Worm (Caenorhabditis elegans) whole organism, late embryonic: ENCODE results near the gene T23D5.8.
"Not testable (repeated sequence)": the region's sequence is repeated elsewhere in the genome, so short reads cannot be mapped to it uniquely, and the experiment has no call there.

Source experiments
- C08G9.2 ChIP-seq: sonication (generic microtip); optimal IDR thresholded peaks from 2 replicates; lab custom pipeline; 2016; ENCODE audit warnings: mild to moderate bottlenecking, missing genetic modification characterization, moderate library complexity, missing compliant biosample characterization
- F13H6.1 ChIP-seq: sonication (generic microtip); optimal IDR thresholded peaks from 2 replicates; lab custom pipeline; 2016; ENCODE audit warnings: missing genetic modification characterization, missing compliant biosample characterization
- K02D7.2 ChIP-seq: sonication (generic microtip); optimal IDR thresholded peaks from 2 replicates; lab custom pipeline; 2017; ENCODE audit warnings: mild to moderate bottlenecking, missing genetic modification characterization, missing compliant biosample characterization
- K09A11.1 ChIP-seq: sonication (generic microtip); optimal IDR thresholded peaks from 2 replicates; lab custom pipeline; 2017; ENCODE audit warnings: antibody characterized with exemption, mild to moderate bottlenecking, missing genetic modification characterization, missing compliant biosample characterization; ENCODE audit not compliant: insufficient read depth
- T23F11.4 ChIP-seq: fragments of 200-800 bp; sonication (Bioruptor generic); optimal IDR thresholded peaks from 2 replicates; lab custom pipeline; 2018; ENCODE audit warnings: mild to moderate bottlenecking, missing genetic modification characterization, missing compliant biosample characterization
- Y22D7AL.16 ChIP-seq: sonication (generic microtip); optimal IDR thresholded peaks from 2 replicates; lab custom pipeline; 2016; ENCODE audit warnings: missing genetic modification characterization, missing compliant biosample characterization
- ceh-22 ChIP-seq: sonication (generic microtip); optimal IDR thresholded peaks from 2 replicates; lab custom pipeline; 2017; ENCODE audit warnings: missing biosample characterization, missing genetic modification characterization
- ceh-31 ChIP-seq: sonication (generic microtip); optimal IDR thresholded peaks from 2 replicates; lab custom pipeline; 2016; ENCODE audit warnings: missing genetic modification characterization, missing compliant biosample characterization
- ceh-45 ChIP-seq: fragments of 200-800 bp; sonication (Bioruptor generic); IDR thresholded peaks from 2 replicates; pipeline ENCODE4 v1.3.6; 2022; ENCODE audit warnings: missing genetic modification reagents, missing genetic modification characterization, missing compliant biosample characterization
- ceh-48 ChIP-seq: sonication (generic microtip); optimal IDR thresholded peaks from 2 replicates; lab custom pipeline; 2016; ENCODE audit warnings: missing genetic modification characterization, inconsistent platforms, missing compliant biosample characterization
- ceh-6 ChIP-seq: fragments of 200-800 bp; sonication (Bioruptor generic); optimal IDR thresholded peaks from 2 replicates; lab custom pipeline; 2018; ENCODE audit warnings: mild to moderate bottlenecking, missing genetic modification characterization, missing compliant biosample characterization
- ceh-9 ChIP-seq: sonication (generic microtip); optimal IDR thresholded peaks from 2 replicates; lab custom pipeline; 2016; ENCODE audit warnings: mild to moderate bottlenecking, missing genetic modification characterization, inconsistent platforms, missing compliant biosample characterization
- eyg-1 ChIP-seq: sonication (generic microtip); optimal IDR thresholded peaks from 2 replicates; lab custom pipeline; 2016; ENCODE audit warnings: missing genotype, missing genetic modification characterization, missing compliant biosample characterization
- fkh-10 ChIP-seq: fragments of 150-350 bp; optimal IDR thresholded peaks from 2 replicates; lab custom pipeline; 2014; ENCODE audit warnings: missing biosample characterization, missing genetic modification reagents, missing genetic modification characterization
- gmeb-2 ChIP-seq: sonication (generic microtip); optimal IDR thresholded peaks from 2 replicates; lab custom pipeline; 2016; ENCODE audit warnings: missing genetic modification characterization, inconsistent platforms, missing compliant biosample characterization
- hlh-6 ChIP-seq: sonication (generic microtip); optimal IDR thresholded peaks from 2 replicates; lab custom pipeline; 2016; ENCODE audit warnings: missing genotype, missing genetic modification characterization, missing compliant biosample characterization
- hlh-8 ChIP-seq: sonication (generic microtip); optimal IDR thresholded peaks from 2 replicates; lab custom pipeline; 2016; ENCODE audit warnings: missing genotype, missing genetic modification characterization, missing compliant biosample characterization
- madf-2 ChIP-seq: sonication (generic microtip); optimal IDR thresholded peaks from 2 replicates; lab custom pipeline; 2017; ENCODE audit warnings: missing genetic modification characterization, missing compliant biosample characterization
- nhr-11 ChIP-seq: fragments of 150-350 bp; optimal IDR thresholded peaks from 2 replicates; lab custom pipeline; 2014; ENCODE audit warnings: missing biosample characterization, missing genetic modification characterization
- nhr-232 ChIP-seq: sonication (generic microtip); optimal IDR thresholded peaks from 2 replicates; lab custom pipeline; 2016; ENCODE audit warnings: missing genetic modification characterization, missing compliant biosample characterization
- npax-4 ChIP-seq: sonication (generic microtip); optimal IDR thresholded peaks from 2 replicates; lab custom pipeline; 2016; ENCODE audit warnings: missing genetic modification characterization, missing compliant biosample characterization
- pag-3 ChIP-seq: sonication (generic microtip); optimal IDR thresholded peaks from 2 replicates; lab custom pipeline; 2016; ENCODE audit warnings: missing compliant biosample characterization, missing genetic modification characterization, borderline replicate concordance
- pax-1 ChIP-seq: fragments of 150-350 bp; optimal IDR thresholded peaks from 2 replicates; lab custom pipeline; 2014; ENCODE audit warnings: missing biosample characterization, missing genetic modification characterization
- pha-4 ChIP-seq: fragments of 150-350 bp; optimal IDR thresholded peaks from 2 replicates; lab custom pipeline; 2018; ENCODE audit warnings: missing biosample characterization, missing genetic modification reagents, missing genetic modification characterization
- pqm-1 ChIP-seq: sonication (generic microtip); optimal IDR thresholded peaks from 2 replicates; lab custom pipeline; 2016; ENCODE audit warnings: missing genetic modification characterization, missing compliant biosample characterization
- pros-1 ChIP-seq: fragments of 150-350 bp; optimal IDR thresholded peaks from 2 replicates; lab custom pipeline; 2014; ENCODE audit warnings: missing biosample characterization, missing genetic modification reagents, missing genetic modification characterization
- ref-2 ChIP-seq: sonication (generic microtip); optimal IDR thresholded peaks from 2 replicates; lab custom pipeline; 2016; ENCODE audit warnings: missing genetic modification characterization, missing compliant biosample characterization
- rnt-1 ChIP-seq: sonication (generic microtip); optimal IDR thresholded peaks from 2 replicates; lab custom pipeline; 2016; ENCODE audit warnings: missing genetic modification characterization, missing compliant biosample characterization
- sdc-2 ChIP-seq: sonication (generic microtip); optimal IDR thresholded peaks from 2 replicates; lab custom pipeline; 2016; ENCODE audit warnings: missing genotype, missing genetic modification characterization, missing compliant biosample characterization
- sox-2 ChIP-seq: fragments of 200-800 bp; sonication (Bioruptor generic); IDR thresholded peaks from 2 replicates; pipeline ENCODE4 v1.3.6; 2022; ENCODE audit warnings: missing genetic modification reagents, missing genetic modification characterization, missing compliant biosample characterization
- sox-4 ChIP-seq: sonication (generic microtip); optimal IDR thresholded peaks from 2 replicates; lab custom pipeline; 2017; ENCODE audit warnings: mild to moderate bottlenecking, missing genetic modification characterization, inconsistent platforms, missing compliant biosample characterization
- tbx-2 ChIP-seq: sonication (generic microtip); optimal IDR thresholded peaks from 2 replicates; lab custom pipeline; 2016; ENCODE audit warnings: missing genetic modification characterization, missing compliant biosample characterization
- tbx-7 ChIP-seq: sonication (generic microtip); optimal IDR thresholded peaks from 2 replicates; lab custom pipeline; 2016; ENCODE audit warnings: missing genotype, missing genetic modification characterization, missing compliant biosample characterization
- ttx-3 ChIP-seq: sonication (generic microtip); optimal IDR thresholded peaks from 2 replicates; lab custom pipeline; 2016; ENCODE audit warnings: missing genetic modification reagents, missing genetic modification characterization, missing compliant biosample characterization
- unc-3 ChIP-seq, 2 experiments: fragments of 200-800 bp in 1 of 2; sonication (Bioruptor generic) in 1 of 2; sonication (generic microtip) in 1 of 2; conservative IDR thresholded peaks in 1 of 2; optimal IDR thresholded peaks in 1 of 2; 2 replicates each; pipeline versions ENCODE4 v1.3.6 to Lab custom; 2016 to 2022; ENCODE audit warnings: missing compliant biosample characterization in 2 of 2, missing genetic modification characterization in 2 of 2, missing genetic modification reagents in 1 of 2
- unc-86 ChIP-seq: sonication (generic microtip); optimal IDR thresholded peaks from 2 replicates; lab custom pipeline; 2016; ENCODE audit warnings: missing genetic modification characterization, missing compliant biosample characterization
- zip-5 ChIP-seq: sonication (generic microtip); optimal IDR thresholded peaks from 2 replicates; lab custom pipeline; 2016; ENCODE audit warnings: missing genetic modification characterization, missing compliant biosample characterization

T23D5.8 gene

ce11 chrV:15750130-15750529 lies 1.9 kb upstream of the T23D5.8 start, which contains the start of gene str-6:
TSS of gene str-6 (minus strand) at chrV:15750230.
- TF ChIP-seq sox-2 (GFP tag; lab: Robert Waterston, UW): no peak
- TF ChIP-seq Y22D7AL.16: no peak
- TF ChIP-seq npax-4 (tag; lab: Kevin White, UChicago): no peak

ce11 chrV:15744366-15744765 lies 3.9 kb downstream of the T23D5.8 start, which contains the start of gene str-19:
TSS of gene str-19 (minus strand) at chrV:15744466.
- TF ChIP-seq ceh-9, pag-3, tbx-7 (tag; lab: Kevin White, UChicago): not testable (repeated sequence)

ce11 chrV:15741851-15742250 lies 6.4 kb downstream of the T23D5.8 start, which contains the start of gene str-18:
TSS of gene str-18 (minus strand) at chrV:15741951.
- TF ChIP-seq hlh-6 (tag; lab: Kevin White, UChicago) (no peak), unc-86 (tag; lab: Kevin White, UChicago) (no peak), pag-3 (tag; lab: Kevin White, UChicago) (no peak), pha-4 (no peak), nhr-232 (tag; lab: Kevin White, UChicago) (no peak), gmeb-2 (no peak), ref-2 (tag; lab: Kevin White, UChicago) (no peak), rnt-1 (tag; lab: Kevin White, UChicago) (no peak), ttx-3 (tag; lab: Kevin White, UChicago) (no peak), sox-4 (tag; lab: Kevin White, UChicago) (no peak), Y22D7AL.16 (no peak), nhr-11 (tag; lab: Kevin White, UChicago) (no peak), F13H6.1 (tag; lab: Kevin White, UChicago) (no peak), zip-5 (no peak), eyg-1 (tag; lab: Kevin White, UChicago) (no peak), pqm-1 (no peak), tbx-7 (tag; lab: Kevin White, UChicago) (no peak), tbx-2 (tag; lab: Kevin White, UChicago) (no peak)

- no peak for TF ChIP-seq fkh-10
- no peak for TF ChIP-seq madf-2 (tag; lab: Kevin White, UChicago)
- TF ChIP-seq npax-4 (tag; lab: Kevin White, UChicago): no peak
- TF ChIP-seq pag-3 (tag; lab: Kevin White, UChicago): no peak
- TF ChIP-seq Y22D7AL.16: no peak
- no peak for TF ChIP-seq hlh-8 (tag; lab: Kevin White, UChicago)
- TF ChIP-seq ceh-48 (tag; lab: Kevin White, UChicago): no peak
- no peak for TF ChIP-seq ceh-22 (tag; lab: Kevin White, UChicago)
- no peak for TF ChIP-seq rnt-1 (tag; lab: Kevin White, UChicago)
Measured at ce11 chrV:15735720-15736119, 12.5 kb downstream of the T23D5.8 start, which contains the start of gene str-27. TSS of gene str-27 (minus strand) at chrV:15735820.

ce11 chrV:15733568-15733967 lies 14.7 kb downstream of the T23D5.8 start, which contains the start of gene T23D5.3:
TSS of gene T23D5.3 (minus strand) at chrV:15733668.
- TF ChIP-seq ttx-3 (tag; lab: Kevin White, UChicago): no peak
- TF ChIP-seq pag-3 (tag; lab: Kevin White, UChicago): no peak
- no peak for TF ChIP-seq K02D7.2 (tag; lab: Kevin White, UChicago)
- TF ChIP-seq sdc-2: no peak
- TF ChIP-seq sox-2 (GFP tag; lab: Robert Waterston, UW): no peak
- no peak for TF ChIP-seq C08G9.2 (tag; lab: Kevin White, UChicago)
- TF ChIP-seq T23F11.4 (GFP tag; lab: Kevin White, UChicago): no peak
- no peak for TF ChIP-seq unc-3 (GFP tag; conservative IDR thresholded peaks at IDR 0.05; lab: Robert Waterston, UW)
- TF ChIP-seq unc-3 (tag; optimal IDR thresholded peaks at IDR 0.05; lab: Kevin White, UChicago): no peak
- TF ChIP-seq ceh-6 (GFP tag; lab: Kevin White, UChicago): no peak
- TF ChIP-seq K09A11.1: no peak
- TF ChIP-seq pros-1: no peak
- TF ChIP-seq sox-4 (tag; lab: Kevin White, UChicago): no peak
- TF ChIP-seq ceh-31: no peak
- no peak for TF ChIP-seq ceh-45
- TF ChIP-seq npax-4 (tag; lab: Kevin White, UChicago): no peak
- TF ChIP-seq pax-1 (tag; lab: Kevin White, UChicago): no peak
- no peak for TF ChIP-seq fkh-10
- TF ChIP-seq, all 69 proteins: peak for 0
